Worm (Caenorhabditis elegans) whole organism, early embryonic: ENCODE measurements around the gene srg-57.

ENCODE experiments used
- B0310.2 ChIP-seq: sonication (generic microtip); optimal IDR thresholded peaks from 2 replicates; lab custom pipeline; 2016; ENCODE audit warnings: mild to moderate bottlenecking, missing genetic modification characterization, missing compliant biosample characterization
- F13C5.2 ChIP-seq: sonication (generic microtip); optimal IDR thresholded peaks from 2 replicates; lab custom pipeline; 2017; ENCODE audit warnings: mild to moderate bottlenecking, missing genetic modification characterization, inconsistent platforms, missing compliant biosample characterization
- aly-1 ChIP-seq: sonication (generic microtip); optimal IDR thresholded peaks from 2 replicates; lab custom pipeline; 2016; ENCODE audit warnings: missing genetic modification characterization, missing compliant biosample characterization
- ama-1 ChIP-seq: fragments of 150-350 bp; optimal IDR thresholded peaks from 2 replicates; lab custom pipeline; 2014
- ets-7 ChIP-seq: sonication (generic microtip); optimal IDR thresholded peaks from 2 replicates; lab custom pipeline; 2016; ENCODE audit warnings: missing genotype, missing genetic modification characterization, missing compliant biosample characterization
- flt-1 ChIP-seq: fragments of 200-800 bp; sonication (Bioruptor generic); IDR thresholded peaks from 2 replicates; pipeline ENCODE4 v1.3.6; 2022; ENCODE audit warnings: missing genetic modification characterization, missing compliant biosample characterization
- hmg-4 ChIP-seq: fragments of 200-800 bp; sonication (Bioruptor generic); optimal IDR thresholded peaks from 2 replicates; lab custom pipeline; 2018; ENCODE audit warnings: mild to moderate bottlenecking, missing genetic modification characterization, missing compliant biosample characterization
- tbx-37 ChIP-seq: fragments of 200-800 bp; sonication (Bioruptor generic); conservative IDR thresholded peaks from 2 replicates; pipeline ENCODE4 v1.3.6; 2022; ENCODE audit warnings: missing genetic modification reagents, missing genetic modification characterization, missing compliant biosample characterization
- tra-4 ChIP-seq: sonication (generic microtip); optimal IDR thresholded peaks from 2 replicates; lab custom pipeline; 2017; ENCODE audit warnings: missing genetic modification characterization, missing compliant biosample characterization

- no peak for TF ChIP-seq B0310.2 (tag; lab: Kevin White, UChicago)
- TF ChIP-seq tra-4 (tag; lab: Kevin White, UChicago), result no peak
- no peak for TF ChIP-seq F13C5.2 (tag; lab: Kevin White, UChicago)
- TF ChIP-seq flt-1 (GFP tag; lab: Robert Waterston, UW), result no peak
- no peak for TF ChIP-seq tbx-37
- TF ChIP-seq ets-7 (tag; lab: Kevin White, UChicago), result no peak
- TF ChIP-seq aly-1 (tag; lab: Kevin White, UChicago), result no peak
- no peak for TF ChIP-seq ama-1 (lab: Kevin White, UChicago)
- no peak for TF ChIP-seq hmg-4 (GFP tag; lab: Kevin White, UChicago)
These were observed 24.1 kb downstream of the srg-57 start for ce11 chrV:2710192-2710591.
